Worm (Caenorhabditis elegans): ENCODE results near the gene Y75D11A.3.
"Not testable (repeated sequence)": the region's sequence is repeated elsewhere in the genome, so short reads cannot be mapped to it uniquely, and the experiment has no call there.

Gene Y75D11A.3

ce11 chrX:1746117-1746516 lies at the start of gene Y75D11A.3:
TSS of gene Y75D11A.3 (minus strand) at chrX:1746217.
- not testable (repeated sequence) for TF ChIP-seq ceh-6 (GFP tag; optimal IDR thresholded peaks at IDR 0.05); unc-86 (tag; optimal IDR thresholded peaks at IDR 0.05); hlh-15 (tag; optimal IDR thresholded peaks at IDR 0.05)

ce11 chrX:1791095-1791494 lies 45.1 kb upstream of the Y75D11A.3 start:
- no peak for TF ChIP-seq ceh-45 (GFP tag; IDR thresholded peaks at IDR 0.05)
- TF ChIP-seq elt-4 (tag; optimal IDR thresholded peaks at IDR 0.05): no peak
- TF ChIP-seq dmd-4 (tag; optimal IDR thresholded peaks at IDR 0.05; ENCODE audit: borderline replicate concordance): no peak
- TF ChIP-seq Y22D7AL.16 (tag; optimal IDR thresholded peaks at IDR 0.05): no peak
- TF ChIP-seq sox-4 (tag; optimal IDR thresholded peaks at IDR 0.05): no peak
- TF ChIP-seq gmeb-2 (tag; optimal IDR thresholded peaks at IDR 0.05): no peak
- no peak for TF ChIP-seq madf-2 (tag; optimal IDR thresholded peaks at IDR 0.05)
- no peak for TF ChIP-seq ama-1 (optimal IDR thresholded peaks at IDR 0.05)
- no peak for TF ChIP-seq ceh-18 (tag; optimal IDR thresholded peaks at IDR 0.05)
- TF ChIP-seq lim-6 (tag; optimal IDR thresholded peaks at IDR 0.05): no peak
- no peak for TF ChIP-seq unc-86 (tag; optimal IDR thresholded peaks at IDR 0.05)
- no peak for TF ChIP-seq pag-3 (tag; optimal IDR thresholded peaks at IDR 0.05; ENCODE audit: borderline replicate concordance)
- TF ChIP-seq ceh-24 (tag; optimal IDR thresholded peaks at IDR 0.05): no peak
- TF ChIP-seq C08G9.2 (tag; optimal IDR thresholded peaks at IDR 0.05): no peak
- TF ChIP-seq unc-55 (GFP tag; optimal IDR thresholded peaks at IDR 0.05): no peak
- TF ChIP-seq C38D4.7 (GFP tag; optimal IDR thresholded peaks at IDR 0.05): no peak
- TF ChIP-seq pros-1 (tag; optimal IDR thresholded peaks at IDR 0.05): no peak
- no peak for TF ChIP-seq unc-3 (GFP tag; conservative IDR thresholded peaks at IDR 0.05)
- no peak for TF ChIP-seq unc-3 (tag; optimal IDR thresholded peaks at IDR 0.05)
- TF ChIP-seq ceh-9 (tag; optimal IDR thresholded peaks at IDR 0.05): no peak

ce11 chrX:1786607-1787006 lies 40.6 kb upstream of the Y75D11A.3 start, which contains the start of gene arg-1:
TSS of gene arg-1 (plus strand) at chrX:1786907.
- TF ChIP-seq fkh-6 (tag; optimal IDR thresholded peaks at IDR 0.05): no peak
- TF ChIP-seq pros-1 (tag; optimal IDR thresholded peaks at IDR 0.05): no peak
- TF ChIP-seq syd-9 (tag; optimal IDR thresholded peaks at IDR 0.05): no peak
- no peak for TF ChIP-seq C08G9.2 (tag; optimal IDR thresholded peaks at IDR 0.05)
- no peak for TF ChIP-seq fax-1 (tag; optimal IDR thresholded peaks at IDR 0.05)
- no peak for TF ChIP-seq ref-2 (tag; optimal IDR thresholded peaks at IDR 0.05)
- no peak for TF ChIP-seq hlh-13 (GFP tag; optimal IDR thresholded peaks at IDR 0.05)
- TF ChIP-seq npax-4 (tag; optimal IDR thresholded peaks at IDR 0.05): no peak
- TF ChIP-seq sdc-2 (tag; optimal IDR thresholded peaks at IDR 0.05): no peak
- no peak for TF ChIP-seq rnt-1 (tag; optimal IDR thresholded peaks at IDR 0.05)
- no peak for TF ChIP-seq elt-2 (tag; optimal IDR thresholded peaks at IDR 0.05)
- no peak for TF ChIP-seq ceh-6 (GFP tag; optimal IDR thresholded peaks at IDR 0.05)
- TF ChIP-seq pha-4 (tag; optimal IDR thresholded peaks at IDR 0.05): no peak
- no peak for TF ChIP-seq pat-9 (tag; optimal IDR thresholded peaks at IDR 0.05)
- no peak for TF ChIP-seq Y22D7AL.16 (tag; optimal IDR thresholded peaks at IDR 0.05)
- no peak for TF ChIP-seq pqm-1 (tag; optimal IDR thresholded peaks at IDR 0.05)

- no peak for TF ChIP-seq C38D4.7 (GFP tag; optimal IDR thresholded peaks at IDR 0.05)
- TF ChIP-seq fkh-6 (tag; optimal IDR thresholded peaks at IDR 0.05): no peak
- TF ChIP-seq rnt-1 (tag; optimal IDR thresholded peaks at IDR 0.05): no peak
- no peak for TF ChIP-seq odd-2 (tag; optimal IDR thresholded peaks at IDR 0.05)
- no peak for TF ChIP-seq ceh-6 (GFP tag; optimal IDR thresholded peaks at IDR 0.05)
- TF ChIP-seq pha-4 (tag; optimal IDR thresholded peaks at IDR 0.05): no peak
- TF ChIP-seq K02D7.2 (tag; optimal IDR thresholded peaks at IDR 0.05): no peak
- TF ChIP-seq pqm-1 (tag; optimal IDR thresholded peaks at IDR 0.05): no peak
- no peak for TF ChIP-seq sox-2 (GFP tag; IDR thresholded peaks at IDR 0.05)
Measured at ce11 chrX:1785692-1786091, 39.7 kb upstream of the Y75D11A.3 start.

Measured in whole organism, late embryonic.